Worm (Caenorhabditis elegans): ENCODE results near the gene spp-21.

The spp-21 gene

ce11 chrX:11489830-11490229 lies at the start of gene spp-21:
spp-21 (plus strand) TSS chrX:11490130.
- TF ChIP-seq elt-3 (tag; optimal IDR thresholded peaks at IDR 0.05) = no peak
- no peak for TF ChIP-seq mep-1 (tag; optimal IDR thresholded peaks at IDR 0.05)

- TF ChIP-seq unc-39 (tag; optimal IDR thresholded peaks at IDR 0.05) (no peak), hlh-1 (tag; optimal IDR thresholded peaks at IDR 0.05) (no peak), nhr-2 (tag; optimal IDR thresholded peaks at IDR 0.05) (no peak), flh-1 (GFP tag; optimal IDR thresholded peaks at IDR 0.05) (no peak), ztf-11 (tag; optimal IDR thresholded peaks at IDR 0.05) (no peak), lsy-2 (tag; optimal IDR thresholded peaks at IDR 0.05) (no peak), cnd-1 (tag; optimal IDR thresholded peaks at IDR 0.05) (no peak), nhr-28 (tag; optimal IDR thresholded peaks at IDR 0.05) (no peak)
Observed at ce11 chrX:11446535-11446934, 43.4 kb upstream of the spp-21 start, which contains the start of gene igeg-2. igeg-2 (minus strand) TSS chrX:11446635.

- TF ChIP-seq unc-39 (tag; optimal IDR thresholded peaks at IDR 0.05) (no peak), hlh-1 (tag; optimal IDR thresholded peaks at IDR 0.05) (no peak), tbx-8 (GFP tag; optimal IDR thresholded peaks at IDR 0.05) (no peak), blmp-1 (tag; optimal IDR thresholded peaks at IDR 0.05) (no peak), ceh-83 (GFP tag; optimal IDR thresholded peaks at IDR 0.05) (no peak), sptf-1 (tag; optimal IDR thresholded peaks at IDR 0.05) (no peak), elt-1 (tag; optimal IDR thresholded peaks at IDR 0.05; ENCODE audit: borderline replicate concordance, insufficient read depth) (no peak), elt-3 (tag; optimal IDR thresholded peaks at IDR 0.05) (no peak), flh-1 (GFP tag; optimal IDR thresholded peaks at IDR 0.05) (no peak), mls-2 (tag; optimal IDR thresholded peaks at IDR 0.05) (no peak), lin-13 (tag; optimal IDR thresholded peaks at IDR 0.05) (no peak), ceh-39 (tag; optimal IDR thresholded peaks at IDR 0.05) (no peak), ztf-11 (tag; optimal IDR thresholded peaks at IDR 0.05) (no peak), nhr-2 (tag; optimal IDR thresholded peaks at IDR 0.05) (no peak)
Observed at ce11 chrX:11447695-11448094, 42.2 kb upstream of the spp-21 start.

- TF ChIP-seq ztf-11 (tag; optimal IDR thresholded peaks at IDR 0.05) = no peak
- peak; percentile 30 for TF ChIP-seq unc-62 (GFP tag; optimal IDR thresholded peaks at IDR 0.05)
Observed at ce11 chrX:11450261-11450660, 39.7 kb upstream of the spp-21 start.

- TF ChIP-seq ceh-83 (GFP tag; optimal IDR thresholded peaks at IDR 0.05) (no peak), tbx-8 (GFP tag; optimal IDR thresholded peaks at IDR 0.05) (no peak)
Observed at ce11 chrX:11452316-11452715, 37.6 kb upstream of the spp-21 start.

ce11 chrX:11454231-11454630 lies 35.7 kb upstream of the spp-21 start, which contains the start of gene F48C5.2:
F48C5.2 (minus strand) TSS chrX:11454331.
- TF ChIP-seq M03D4.4 (tag; optimal IDR thresholded peaks at IDR 0.05) (no peak), nhr-28 (tag; optimal IDR thresholded peaks at IDR 0.05) (no peak), unc-120 (tag; optimal IDR thresholded peaks at IDR 0.05; ENCODE audit: poor library complexity, severe bottlenecking) (no peak), sem-2 (GFP tag; optimal IDR thresholded peaks at IDR 0.05) (no peak), nhr-12 (tag; optimal IDR thresholded peaks at IDR 0.05) (no peak), mls-2 (tag; optimal IDR thresholded peaks at IDR 0.05) (no peak)

- TF ChIP-seq blmp-1 (tag; optimal IDR thresholded peaks at IDR 0.05) (no peak), ham-2 (GFP tag; optimal IDR thresholded peaks at IDR 0.05) (no peak)
Observed at ce11 chrX:11456665-11457064, 33.3 kb upstream of the spp-21 start.

- no peak for TF ChIP-seq unc-62 (GFP tag; optimal IDR thresholded peaks at IDR 0.05)
- no peak for TF ChIP-seq zip-8 (tag; optimal IDR thresholded peaks at IDR 0.05)
- peak; percentile 77 for TF ChIP-seq blmp-1 (tag; optimal IDR thresholded peaks at IDR 0.05)
- TF ChIP-seq lin-13 (tag; optimal IDR thresholded peaks at IDR 0.05) = no peak
- no peak for TF ChIP-seq pha-4 (tag; optimal IDR thresholded peaks at IDR 0.05)
- no peak for TF ChIP-seq nhr-28 (tag; optimal IDR thresholded peaks at IDR 0.05)
- TF ChIP-seq nhr-237 (tag; optimal IDR thresholded peaks at IDR 0.05) = peak; percentile 2
Observed at ce11 chrX:11461545-11461944, 28.4 kb upstream of the spp-21 start.
